Worm (Caenorhabditis elegans): Measurements from ENCODE around the gene F45D11.5.
"Not testable (repeated sequence)": the region's sequence is repeated elsewhere in the genome, so short reads cannot be mapped to it uniquely, and the experiment has no call there.

F45D11.5 gene

ce11 chrII:1006375-1006774 lies 4.9 kb downstream of the F45D11.5 start, which contains the start of gene F45D11.14:
F45D11.14 (minus strand) TSS chrII:1006475.
- not testable (repeated sequence) for TF ChIP-seq ets-7 (tag; optimal IDR thresholded peaks at IDR 0.05); ama-1 (optimal IDR thresholded peaks at IDR 0.05); tbx-11 (GFP tag; IDR thresholded peaks at IDR 0.05)

ce11 chrII:1024684-1025083 lies 23.2 kb downstream of the F45D11.5 start, which contains the start of gene btb-11:
btb-11 (minus strand) TSS chrII:1024784.
- TF ChIP-seq ets-7, hmbx-1, aly-1 (tag; optimal IDR thresholded peaks at IDR 0.05): not testable (repeated sequence)

ce11 chrII:1026670-1027069 lies 25.2 kb downstream of the F45D11.5 start, which contains the start of gene M01D1.12:
M01D1.12 (plus strand) TSS chrII:1026970.
- no peak for TF ChIP-seq hnd-1 (tag; optimal IDR thresholded peaks at IDR 0.05)
- TF ChIP-seq ets-7 (tag; optimal IDR thresholded peaks at IDR 0.05), result no peak

- TF ChIP-seq ets-7 (tag; optimal IDR thresholded peaks at IDR 0.05) (no peak), ceh-36 (tag; optimal IDR thresholded peaks at IDR 0.05) (no peak), tra-4 (tag; optimal IDR thresholded peaks at IDR 0.05) (no peak), scrt-1 (GFP tag; IDR thresholded peaks at IDR 0.05) (no peak), aly-1 (tag; optimal IDR thresholded peaks at IDR 0.05) (no peak), ceh-13 (GFP tag; optimal IDR thresholded peaks at IDR 0.05) (no peak), ama-1 (optimal IDR thresholded peaks at IDR 0.05) (no peak), hmg-4 (GFP tag; optimal IDR thresholded peaks at IDR 0.05) (no peak), hmbx-1 (tag; optimal IDR thresholded peaks at IDR 0.05) (no peak), pes-1 (GFP tag; IDR thresholded peaks at IDR 0.05) (no peak), sea-1 (GFP tag; conservative IDR thresholded peaks at IDR 0.05) (no peak)
Measured at ce11 chrII:1028602-1029001, 27.1 kb downstream of the F45D11.5 start, which contains the start of gene math-34. math-34 (plus strand) TSS chrII:1028972.

ce11 chrII:1040464-1040863 lies 39.0 kb downstream of the F45D11.5 start, which contains the start of gene fbxb-39:
fbxb-39 (minus strand) TSS chrII:1040564.
- TF ChIP-seq pes-1 (GFP tag; IDR thresholded peaks at IDR 0.05), result no peak
- TF ChIP-seq flt-1 (GFP tag; IDR thresholded peaks at IDR 0.05), result no peak
- TF ChIP-seq hmg-4 (GFP tag; optimal IDR thresholded peaks at IDR 0.05), result no peak
- no peak for TF ChIP-seq hmbx-1 (tag; optimal IDR thresholded peaks at IDR 0.05)
- TF ChIP-seq tra-4 (tag; optimal IDR thresholded peaks at IDR 0.05), result no peak

- no peak for TF ChIP-seq ets-7 (tag; optimal IDR thresholded peaks at IDR 0.05)
Measured at ce11 chrII:1042227-1042626, 40.7 kb downstream of the F45D11.5 start, which contains the start of gene fbxb-41. fbxb-41 (minus strand) TSS chrII:1042327.

ce11 chrII:1043932-1044331 lies 42.4 kb downstream of the F45D11.5 start, which contains the start of gene fbxb-45:
fbxb-45 (minus strand) TSS chrII:1044032.
- not testable (repeated sequence) for TF ChIP-seq hmg-4 (GFP tag; optimal IDR thresholded peaks at IDR 0.05); flt-1 (GFP tag; IDR thresholded peaks at IDR 0.05); ama-1 (optimal IDR thresholded peaks at IDR 0.05)

- TF ChIP-seq sea-1 (GFP tag; conservative IDR thresholded peaks at IDR 0.05) (no peak), ceh-13 (GFP tag; optimal IDR thresholded peaks at IDR 0.05) (no peak), scrt-1 (GFP tag; IDR thresholded peaks at IDR 0.05) (no peak), B0310.2 (tag; optimal IDR thresholded peaks at IDR 0.05) (no peak), F13C5.2 (tag; optimal IDR thresholded peaks at IDR 0.05) (no peak), hmbx-1 (tag; optimal IDR thresholded peaks at IDR 0.05) (no peak), hmg-4 (GFP tag; optimal IDR thresholded peaks at IDR 0.05) (no peak), ceh-36 (tag; optimal IDR thresholded peaks at IDR 0.05) (no peak), ama-1 (optimal IDR thresholded peaks at IDR 0.05) (no peak), hnd-1 (tag; optimal IDR thresholded peaks at IDR 0.05) (no peak), tbx-11 (GFP tag; IDR thresholded peaks at IDR 0.05) (no peak), aly-1 (tag; optimal IDR thresholded peaks at IDR 0.05) (no peak), tra-4 (tag; optimal IDR thresholded peaks at IDR 0.05) (no peak), tbx-37 (GFP tag; conservative IDR thresholded peaks at IDR 0.05) (no peak), ets-7 (tag; optimal IDR thresholded peaks at IDR 0.05) (no peak), pes-1 (GFP tag; IDR thresholded peaks at IDR 0.05) (no peak)
Measured at ce11 chrII:1045692-1046091, 44.2 kb downstream of the F45D11.5 start, which contains the start of gene str-148. str-148 (plus strand) TSS chrII:1045992.

- TF ChIP-seq F13C5.2 (tag; optimal IDR thresholded peaks at IDR 0.05) (no peak), pes-1 (GFP tag; IDR thresholded peaks at IDR 0.05) (peak; percentile 19; the same call in 1 of the 2 replicates), flt-1 (GFP tag; IDR thresholded peaks at IDR 0.05) (no peak)
Measured at ce11 chrII:1046937-1047336, 45.4 kb downstream of the F45D11.5 start.

ce11 chrII:1049849-1050248 lies 48.3 kb downstream of the F45D11.5 start, which contains the start of gene fbxb-40:
fbxb-40 (minus strand) TSS chrII:1049949.
- TF ChIP-seq hmbx-1 (tag; optimal IDR thresholded peaks at IDR 0.05), result no peak
- TF ChIP-seq aly-1 (tag; optimal IDR thresholded peaks at IDR 0.05), result no peak
- no peak for TF ChIP-seq scrt-1 (GFP tag; IDR thresholded peaks at IDR 0.05)
